Worm (Caenorhabditis elegans) whole organism, L2 larva: ENCODE measurements around the gene Y57A10A.24.
A peak's percentile ranks its signal among the peaks of the same experiment; 100 is the strongest.

Experiments used
- C34F6.9 ChIP-seq: fragments of 150-350 bp; optimal IDR thresholded peaks from 2 replicates; lab custom pipeline; 2014; ENCODE audit warnings: missing biosample characterization, missing genetic modification characterization
- R02D3.7 ChIP-seq: fragments of 150-350 bp; optimal IDR thresholded peaks from 2 replicates; lab custom pipeline; 2014; ENCODE audit warnings: missing biosample characterization, missing genetic modification characterization
- Y55F3AM.14 ChIP-seq: fragments of 200-800 bp; sonication (Bioruptor generic); optimal IDR thresholded peaks from 2 replicates; lab custom pipeline; 2018; ENCODE audit warnings: mild to moderate bottlenecking, missing genetic modification characterization, missing compliant biosample characterization
- ZK546.5 ChIP-seq: sonication (generic microtip); optimal IDR thresholded peaks from 2 replicates; lab custom pipeline; 2017; ENCODE audit warnings: missing biosample characterization, missing genetic modification characterization
- ama-1 ChIP-seq: fragments of 150-350 bp; optimal IDR thresholded peaks from 2 replicates; lab custom pipeline; 2018; ENCODE audit warnings: inconsistent platforms
- blmp-1 ChIP-seq: sonication (generic microtip); optimal IDR thresholded peaks from 2 replicates; lab custom pipeline; 2017; ENCODE audit warnings: missing genetic modification characterization, mild to moderate bottlenecking, missing compliant biosample characterization, antibody characterized with exemption, moderate library complexity; ENCODE audit not compliant: insufficient read depth
- ceh-16 ChIP-seq: fragments of 150-350 bp; optimal IDR thresholded peaks from 2 replicates; lab custom pipeline; 2014; ENCODE audit warnings: missing biosample characterization, missing genetic modification characterization
- crh-2 ChIP-seq: sonication (generic microtip); optimal IDR thresholded peaks from 2 replicates; lab custom pipeline; 2017; ENCODE audit warnings: missing biosample characterization, missing genetic modification characterization
- egl-27 ChIP-seq: sonication (generic microtip); optimal IDR thresholded peaks from 3 replicates; lab custom pipeline; 2017; ENCODE audit warnings: missing biosample characterization, missing genetic modification reagents, missing genetic modification characterization
- elt-1 ChIP-seq: fragments of 150-350 bp; optimal IDR thresholded peaks from 2 replicates; lab custom pipeline; 2014; ENCODE audit warnings: missing biosample characterization, missing genetic modification characterization
- elt-3 ChIP-seq: sonication (generic microtip); optimal IDR thresholded peaks from 2 replicates; lab custom pipeline; 2017; ENCODE audit warnings: missing biosample characterization, missing genetic modification characterization
- fos-1 ChIP-seq: fragments of 150-350 bp; optimal IDR thresholded peaks from 2 replicates; lab custom pipeline; 2014; ENCODE audit warnings: missing biosample characterization, missing genetic modification characterization
- gmeb-1 ChIP-seq: fragments of 150-350 bp; optimal IDR thresholded peaks from 2 replicates; lab custom pipeline; 2014; ENCODE audit warnings: missing biosample characterization, missing genetic modification characterization
- lin-13 ChIP-seq: fragments of 150-350 bp; optimal IDR thresholded peaks from 2 replicates; lab custom pipeline; 2014; ENCODE audit warnings: missing biosample characterization, missing genetic modification reagents, missing genetic modification characterization
- lsy-2 ChIP-seq, 2 experiments: fragments of 150-350 bp in 1 of 2; sonication (generic microtip) in 1 of 2; optimal IDR thresholded peaks; 2 replicates each; lab custom pipeline; 2014 to 2017; ENCODE audit warnings: missing biosample characterization in 2 of 2, missing genetic modification characterization in 2 of 2
- mdl-1 ChIP-seq, 2 experiments: fragments of 150-350 bp in 1 of 2; sonication (generic microtip) in 1 of 2; optimal IDR thresholded peaks; 2 replicates each; lab custom pipeline; 2017; ENCODE audit warnings: missing biosample characterization in 2 of 2, missing genetic modification characterization in 2 of 2
- nhr-129 ChIP-seq: fragments of 150-350 bp; optimal IDR thresholded peaks from 2 replicates; lab custom pipeline; 2014; ENCODE audit warnings: missing biosample characterization, missing genetic modification characterization
- nhr-21 ChIP-seq: fragments of 150-350 bp; optimal IDR thresholded peaks from 2 replicates; lab custom pipeline; 2014; ENCODE audit warnings: missing biosample characterization, missing genetic modification characterization
- nhr-23 ChIP-seq: fragments of 150-350 bp; optimal IDR thresholded peaks from 2 replicates; lab custom pipeline; 2014; ENCODE audit warnings: missing biosample characterization, missing genetic modification reagents, missing genetic modification characterization
- nhr-237 ChIP-seq: fragments of 150-350 bp; optimal IDR thresholded peaks from 2 replicates; lab custom pipeline; 2014; ENCODE audit warnings: missing biosample characterization, missing genetic modification characterization
- nhr-25 ChIP-seq: fragments of 150-350 bp; sonication (generic microtip); optimal IDR thresholded peaks from 3 replicates; lab custom pipeline; 2014; ENCODE audit warnings: missing biosample characterization, missing genetic modification characterization
- nhr-6 ChIP-seq: fragments of 150-350 bp; optimal IDR thresholded peaks from 2 replicates; lab custom pipeline; 2014; ENCODE audit warnings: missing biosample characterization, missing genetic modification characterization
- nhr-77 ChIP-seq: fragments of 150-350 bp; optimal IDR thresholded peaks from 2 replicates; lab custom pipeline; 2014; ENCODE audit warnings: missing biosample characterization, missing genetic modification characterization
- sem-4 ChIP-seq: fragments of 150-350 bp; optimal IDR thresholded peaks from 2 replicates; lab custom pipeline; 2014; ENCODE audit warnings: missing biosample characterization, missing genetic modification reagents, missing genetic modification characterization
- skn-1 ChIP-seq: sonication (generic microtip); optimal IDR thresholded peaks from 2 replicates; lab custom pipeline; 2017; ENCODE audit warnings: missing biosample characterization, missing genetic modification characterization
- sma-3 ChIP-seq: sonication (generic microtip); optimal IDR thresholded peaks from 2 replicates; lab custom pipeline; 2016; ENCODE audit warnings: missing genetic modification reagents, missing genetic modification characterization, missing compliant biosample characterization
- sma-9 ChIP-seq, 2 experiments: fragments of 150-350 bp in 1 of 2; sonication (generic microtip) in 1 of 2; optimal IDR thresholded peaks; 2 replicates each; lab custom pipeline; 2014 to 2016; ENCODE audit warnings: missing genetic modification characterization in 2 of 2, mild to moderate bottlenecking in 1 of 2, missing biosample characterization in 1 of 2, missing compliant biosample characterization in 1 of 2, missing genetic modification reagents in 1 of 2, moderate library complexity in 1 of 2
- unc-39 ChIP-seq: fragments of 150-350 bp; optimal IDR thresholded peaks from 2 replicates; lab custom pipeline; 2014; ENCODE audit warnings: missing biosample characterization, missing genetic modification characterization
- unc-55 ChIP-seq: fragments of 150-350 bp; sonication (generic microtip); optimal IDR thresholded peaks from 3 replicates; lab custom pipeline; 2014; ENCODE audit warnings: missing biosample characterization, missing genetic modification reagents, missing genetic modification characterization
- ztf-1 ChIP-seq: fragments of 200-800 bp; sonication (Bioruptor generic); conservative IDR thresholded peaks from 2 replicates; pipeline ENCODE4 v1.3.6; 2022; ENCODE audit warnings: missing genetic modification characterization, missing compliant biosample characterization
- ztf-11 ChIP-seq: sonication (generic microtip); optimal IDR thresholded peaks from 2 replicates; lab custom pipeline; 2017; ENCODE audit warnings: missing biosample characterization, missing genetic modification characterization
- ztf-4 ChIP-seq: fragments of 150-350 bp; optimal IDR thresholded peaks from 2 replicates; lab custom pipeline; 2014; ENCODE audit warnings: missing biosample characterization, missing genetic modification characterization

The Y57A10A.24 gene

ce11 chrII:12224916-12225406 lies 17.8 kb upstream of the Y57A10A.24 start, which contains the start of the genes pqn-87 and rsr-2:
Gene pqn-87 (minus strand): TSS chrII:12225086.
Gene rsr-2 (plus strand): TSS chrII:12225356.
- peak in 1 of 2 experiments; percentile 55 for TF ChIP-seq lsy-2 (tag; optimal IDR thresholded peaks at IDR 0.05; lab: Kevin White, UChicago)
- TF ChIP-seq unc-55, result peak; percentile 65
- TF ChIP-seq C34F6.9 (tag; lab: Kevin White, UChicago), result peak; percentile 44
- no peak for TF ChIP-seq crh-2 (tag; lab: Kevin White, UChicago)
- peak; percentile 18 for TF ChIP-seq fos-1 (tag; lab: Kevin White, UChicago)
- peak; percentile 23 for TF ChIP-seq nhr-129 (tag; lab: Kevin White, UChicago)

DNA sequence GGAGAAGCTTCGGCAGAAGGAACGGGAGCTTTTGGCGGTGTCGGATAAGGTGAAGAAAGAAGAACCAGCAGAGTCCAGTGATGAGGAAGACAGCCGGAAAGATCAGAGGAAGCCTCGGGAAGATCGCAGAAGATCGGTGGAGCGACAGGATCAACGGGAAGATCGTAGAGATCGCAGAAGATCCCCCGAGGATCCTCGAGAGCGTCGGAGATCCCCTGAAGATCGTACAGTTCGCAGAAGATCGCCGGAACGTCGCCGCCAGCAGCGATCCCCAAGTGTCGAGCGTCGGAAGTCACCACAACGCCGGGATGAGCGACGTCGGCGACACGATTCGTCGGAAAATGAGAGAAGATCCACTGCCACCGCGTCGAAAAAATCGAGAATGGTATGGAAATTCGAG lies 16.6 kb upstream of the Y57A10A.24 start:
- TF ChIP-seq ZK546.5 (tag; lab: Kevin White, UChicago) (no peak), C34F6.9 (tag; lab: Kevin White, UChicago) (no peak), ztf-4 (tag; lab: Kevin White, UChicago) (no peak), nhr-6 (tag; lab: Kevin White, UChicago) (no peak), nhr-21 (tag; lab: Kevin White, UChicago) (no peak), elt-3 (no peak), mdl-1 (tag; optimal IDR thresholded peaks at IDR 0.05; lab: Kevin White, UChicago) (no peak), nhr-23 (tag; lab: Kevin White, UChicago) (no peak), ama-1 (lab: Kevin White, UChicago) (no peak), sma-9 (GFP tag; optimal IDR thresholded peaks at IDR 0.05; lab: Kevin White, UChicago) (no peak), sma-9 (tag; optimal IDR thresholded peaks at IDR 0.05; lab: Kevin White, UChicago) (no peak), nhr-237 (tag; lab: Kevin White, UChicago) (no peak), unc-39 (tag; lab: Kevin White, UChicago) (no peak)

DNA sequence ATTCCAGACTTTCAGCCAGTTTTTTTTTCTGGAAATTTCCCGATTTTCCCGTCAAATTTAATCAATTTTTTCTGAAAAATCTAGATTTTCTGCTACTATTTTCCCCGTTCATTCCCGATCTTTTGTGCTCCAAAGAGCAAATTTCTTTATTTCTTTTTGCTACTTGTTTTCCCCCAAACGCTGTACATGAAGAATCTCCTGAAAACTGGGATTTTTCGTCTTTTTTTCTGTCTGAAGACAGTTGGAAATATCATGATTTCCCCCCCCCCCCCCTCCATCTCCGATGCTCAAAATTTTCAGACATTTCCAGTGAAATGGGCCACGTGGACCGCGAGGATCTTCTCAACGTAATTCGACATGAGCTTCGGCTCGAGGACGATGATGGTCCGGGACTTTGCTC lies 14.7 kb upstream of the Y57A10A.24 start, which contains the start of gene sinh-1:
sinh-1 (plus strand) TSS at position 301 of the 400 bp plus-strand sequence.
- TF ChIP-seq mdl-1 (tag; optimal IDR thresholded peaks at IDR 0.05; lab: Kevin White, UChicago) (no peak), ztf-1 (GFP tag; lab: Robert Waterston, UW) (no peak), R02D3.7 (no peak), sma-3 (GFP tag; lab: Kevin White, UChicago) (no peak), lin-13 (GFP tag; lab: Kevin White, UChicago) (no peak), ztf-11 (tag; lab: Kevin White, UChicago) (no peak), blmp-1 (tag; lab: Kevin White, UChicago) (no peak), nhr-23 (tag; lab: Kevin White, UChicago) (no peak)

DNA sequence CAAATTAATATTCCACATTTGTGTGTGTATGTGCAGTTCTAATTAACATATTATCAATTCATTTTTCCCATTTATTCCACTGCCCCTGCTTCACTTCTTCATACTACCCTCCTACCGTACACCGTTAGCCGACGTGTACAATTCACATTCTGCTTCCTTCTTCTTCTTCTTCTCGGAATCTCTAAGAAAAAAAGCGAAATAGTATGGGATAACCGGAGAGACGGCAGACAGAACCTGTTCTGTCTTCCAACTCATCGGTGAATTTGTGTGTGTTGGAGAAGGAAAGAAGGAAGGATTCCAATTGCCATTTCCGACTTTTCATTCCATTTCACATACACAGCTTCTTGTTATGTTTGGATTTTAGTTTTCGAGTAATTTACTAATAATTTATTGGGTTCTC lies 5.2 kb upstream of the Y57A10A.24 start:
- TF ChIP-seq ceh-16 (tag; lab: Kevin White, UChicago) (no peak), egl-27 (tag; lab: Kevin White, UChicago) (peak; percentile 26), ama-1 (lab: Kevin White, UChicago) (no peak), nhr-25 (peak; percentile 46), fos-1 (tag; lab: Kevin White, UChicago) (peak; percentile 52), nhr-21 (tag; lab: Kevin White, UChicago) (peak; percentile 26), lsy-2 (tag; optimal IDR thresholded peaks at IDR 0.05; lab: Kevin White, UChicago) (peak in 1 of 2 experiments; percentile 67)

- TF ChIP-seq lsy-2 (tag; optimal IDR thresholded peaks at IDR 0.05; lab: Kevin White, UChicago) (peak in 1 of 2 experiments; percentile 28), blmp-1 (tag; lab: Kevin White, UChicago) (peak; percentile 96), skn-1 (no peak), elt-1 (tag; lab: Kevin White, UChicago) (peak; percentile 50), fos-1 (tag; lab: Kevin White, UChicago) (peak; percentile 82), Y55F3AM.14 (no peak), ZK546.5 (tag; lab: Kevin White, UChicago) (no peak), ceh-16 (tag; lab: Kevin White, UChicago) (peak; percentile 58), nhr-21 (tag; lab: Kevin White, UChicago) (peak; percentile 37), nhr-25 (peak; percentile 84), nhr-129 (tag; lab: Kevin White, UChicago) (no peak), gmeb-1 (tag; lab: Kevin White, UChicago) (no peak), nhr-77 (tag; lab: Kevin White, UChicago) (no peak), sem-4 (tag; lab: Kevin White, UChicago) (peak; percentile 51)
Observed at ce11 chrII:12239449-12239848, 3.3 kb upstream of the Y57A10A.24 start.
